Worm (Caenorhabditis elegans) whole organism, midembryonic: ENCODE data around the gene art-1.
"Not testable (repeated sequence)": the region's sequence is repeated elsewhere in the genome, so short reads cannot be mapped to it uniquely, and the experiment has no call there.

Experiments used
- T22C8.4 ChIP-seq: fragments of 200-800 bp; sonication (Bioruptor generic); IDR thresholded peaks from 2 replicates; pipeline ENCODE4 v1.3.6; 2022; ENCODE audit warnings: missing genetic modification characterization, missing compliant biosample characterization
- cog-1 ChIP-seq: sonication (generic microtip); optimal IDR thresholded peaks from 2 replicates; lab custom pipeline; 2016; ENCODE audit warnings: missing genetic modification characterization, missing compliant biosample characterization
- flt-1 ChIP-seq: fragments of 200-800 bp; sonication (Bioruptor generic); IDR thresholded peaks from 2 replicates; pipeline ENCODE4 v1.3.6; 2022; ENCODE audit warnings: missing genetic modification characterization, missing compliant biosample characterization
- klf-2 ChIP-seq: fragments of 200-800 bp; sonication (Bioruptor generic); conservative IDR thresholded peaks from 2 replicates; pipeline ENCODE4 v1.3.6; 2022; ENCODE audit warnings: missing genetic modification reagents, missing genetic modification characterization, missing compliant biosample characterization
- med-1 ChIP-seq: sonication (generic microtip); optimal IDR thresholded peaks from 2 replicates; lab custom pipeline; 2017; ENCODE audit warnings: missing genetic modification characterization, mild to moderate bottlenecking, missing compliant biosample characterization, antibody characterized with exemption, missing genetic modification reagents; ENCODE audit not compliant: insufficient read depth
- ref-1 ChIP-seq: fragments of 200-800 bp; sonication (Bioruptor generic); conservative IDR thresholded peaks from 2 replicates; pipeline ENCODE4 v1.3.6; 2022; ENCODE audit warnings: missing genetic modification reagents, missing genetic modification characterization, missing compliant biosample characterization
- tab-1 ChIP-seq: fragments of 200-800 bp; sonication (Bioruptor generic); IDR thresholded peaks from 2 replicates; pipeline ENCODE4 v1.3.6; 2022; ENCODE audit warnings: missing genetic modification characterization, missing compliant biosample characterization
- ztf-23 ChIP-seq: fragments of 200-800 bp; sonication (Bioruptor generic); IDR thresholded peaks from 2 replicates; pipeline ENCODE4 v1.3.6; 2022; ENCODE audit warnings: missing genetic modification reagents, missing genetic modification characterization, missing compliant biosample characterization
- ztf-29 ChIP-seq: fragments of 200-800 bp; sonication (Bioruptor generic); IDR thresholded peaks from 2 replicates; pipeline ENCODE4 v1.3.6; 2022; ENCODE audit warnings: missing genetic modification reagents, missing genetic modification characterization, missing compliant biosample characterization

Gene art-1

DNA sequence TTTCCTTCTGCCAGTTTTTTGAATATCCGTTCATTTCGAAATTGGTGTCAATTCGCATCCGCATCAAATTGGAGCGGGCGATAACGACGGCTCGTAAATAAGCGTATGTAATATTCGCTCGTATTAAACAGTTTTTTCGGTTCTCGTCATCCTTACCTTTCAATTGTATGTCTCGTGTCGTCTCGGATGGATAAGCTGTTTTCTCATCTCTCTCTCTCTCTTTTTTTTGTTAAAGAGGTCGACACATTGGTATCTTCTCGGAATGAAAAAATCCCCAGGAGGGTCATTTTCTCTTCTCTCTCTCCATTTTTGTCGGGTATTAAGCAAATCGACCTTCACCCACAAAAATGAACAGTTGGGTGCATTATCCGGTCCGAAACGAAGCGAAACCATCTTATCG, 6.9 kb upstream of the art-1 start:
- no peak for TF ChIP-seq cog-1 (tag; lab: Kevin White, UChicago)
- no peak for TF ChIP-seq T22C8.4 (GFP tag; lab: Robert Waterston, UW)
- TF ChIP-seq tab-1 (GFP tag; lab: Robert Waterston, UW), result no peak
- TF ChIP-seq klf-2 (GFP tag; lab: Robert Waterston, UW), result no peak

DNA sequence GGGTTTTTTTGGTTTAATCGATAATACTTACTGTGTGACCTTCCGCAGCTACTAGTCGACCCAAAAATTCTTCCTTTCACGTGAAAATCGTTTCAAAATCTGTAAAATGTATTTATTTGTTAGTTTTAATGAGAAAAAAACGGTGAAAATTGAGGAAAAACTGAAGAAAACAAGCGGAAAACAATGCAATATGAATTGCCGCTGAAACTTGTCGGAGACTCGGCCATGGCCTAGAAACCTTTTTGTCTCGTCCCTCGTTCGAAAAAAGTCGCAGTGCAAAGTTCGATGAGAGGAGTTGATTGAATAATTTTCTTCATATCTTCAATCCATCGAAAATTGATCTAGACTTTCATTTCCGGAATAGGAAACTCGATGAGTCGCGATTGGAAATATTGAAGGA, 5.7 kb upstream of the art-1 start, which contains the start of gene C15F1.8:
C15F1.8 (minus strand) TSS at position 101 of the 400 bp plus-strand sequence.
- not testable (repeated sequence) for TF ChIP-seq med-1; ztf-23 (GFP tag; lab: Robert Waterston, UW); ztf-29 (GFP tag; lab: Robert Waterston, UW)

DNA sequence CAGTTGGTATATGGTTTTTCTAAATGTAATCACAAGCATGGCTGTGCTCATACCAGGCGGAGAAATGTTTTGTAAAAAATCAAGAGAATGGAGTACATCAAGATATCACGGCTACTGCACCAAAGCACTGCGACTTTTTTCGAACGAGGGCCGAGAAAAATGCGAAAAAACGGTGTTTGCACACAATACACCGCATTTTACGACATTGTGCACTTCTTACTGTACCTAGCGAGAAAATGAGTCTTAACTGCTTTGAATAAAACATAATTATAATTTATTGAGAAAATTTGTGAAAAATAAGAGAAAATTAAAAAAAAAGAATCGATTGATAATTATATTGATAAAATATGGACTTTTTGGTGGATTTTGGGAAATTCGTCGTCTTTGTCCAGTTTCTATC, 3.7 kb upstream of the art-1 start:
- TF ChIP-seq ref-1 (GFP tag; lab: Robert Waterston, UW) (no peak), T22C8.4 (GFP tag; lab: Robert Waterston, UW) (no peak), tab-1 (GFP tag; lab: Robert Waterston, UW) (no peak), ztf-29 (GFP tag; lab: Robert Waterston, UW) (no peak), ztf-23 (GFP tag; lab: Robert Waterston, UW) (no peak), cog-1 (tag; lab: Kevin White, UChicago) (no peak), klf-2 (GFP tag; lab: Robert Waterston, UW) (no peak), flt-1 (GFP tag; lab: Robert Waterston, UW) (no peak), med-1 (no peak)

DNA sequence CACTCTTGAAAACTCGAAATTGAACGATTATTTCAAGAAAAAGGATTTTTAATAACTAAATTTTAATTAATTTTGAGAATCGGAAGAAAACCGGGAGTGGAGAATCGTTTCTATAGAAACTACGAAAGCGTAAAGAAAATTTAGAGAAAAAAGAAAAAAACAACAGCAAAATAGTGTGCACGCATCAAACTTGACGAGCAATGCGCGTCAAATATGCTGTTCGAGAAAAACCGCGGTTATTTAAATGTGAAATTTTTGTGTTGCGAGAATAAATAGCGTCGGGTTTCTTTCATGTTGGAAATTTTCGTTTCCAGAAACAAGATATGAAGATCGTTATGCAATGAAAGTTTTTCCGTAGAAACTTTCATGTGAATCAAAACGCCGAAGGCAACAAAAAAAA, 2.0 kb upstream of the art-1 start:
- TF ChIP-seq ztf-29 (GFP tag; lab: Robert Waterston, UW) (no peak), med-1 (no peak), tab-1 (GFP tag; lab: Robert Waterston, UW) (no peak), ztf-23 (GFP tag; lab: Robert Waterston, UW) (no peak), cog-1 (tag; lab: Kevin White, UChicago) (no peak), flt-1 (GFP tag; lab: Robert Waterston, UW) (no peak), T22C8.4 (GFP tag; lab: Robert Waterston, UW) (no peak), ref-1 (GFP tag; lab: Robert Waterston, UW) (no peak), klf-2 (GFP tag; lab: Robert Waterston, UW) (no peak)

DNA sequence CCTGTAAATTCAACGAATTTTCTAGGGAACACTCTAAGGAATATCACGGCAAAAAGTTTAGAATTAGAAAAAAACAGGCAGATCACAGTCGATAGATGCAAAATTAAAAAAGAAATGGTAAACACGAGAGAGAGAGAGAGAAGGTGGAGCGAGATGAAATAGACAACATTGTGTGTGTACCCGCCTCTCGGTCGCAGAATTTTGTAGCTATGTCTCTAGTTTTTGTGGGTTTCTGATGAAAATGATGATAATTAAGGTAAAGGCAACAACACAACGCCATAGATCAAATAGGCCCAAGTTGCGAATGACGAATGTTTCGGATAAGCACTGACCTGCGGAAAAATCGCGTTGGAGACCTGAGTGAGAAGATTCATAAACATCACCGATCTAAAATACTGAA, 1.5 kb upstream of the art-1 start, which contains the start of gene sod-1:
sod-1 (minus strand) TSS at position 387 of the 400 bp plus-strand sequence.
- no peak for TF ChIP-seq med-1
- TF ChIP-seq ref-1 (GFP tag; lab: Robert Waterston, UW), result no peak
- TF ChIP-seq ztf-23 (GFP tag; lab: Robert Waterston, UW), result no peak
- TF ChIP-seq ztf-29 (GFP tag; lab: Robert Waterston, UW), result no peak
- no peak for TF ChIP-seq klf-2 (GFP tag; lab: Robert Waterston, UW)
- TF ChIP-seq flt-1 (GFP tag; lab: Robert Waterston, UW), result no peak
- TF ChIP-seq cog-1 (tag; lab: Kevin White, UChicago), result no peak
- TF ChIP-seq tab-1 (GFP tag; lab: Robert Waterston, UW), result no peak
- TF ChIP-seq T22C8.4 (GFP tag; lab: Robert Waterston, UW), result no peak

DNA sequence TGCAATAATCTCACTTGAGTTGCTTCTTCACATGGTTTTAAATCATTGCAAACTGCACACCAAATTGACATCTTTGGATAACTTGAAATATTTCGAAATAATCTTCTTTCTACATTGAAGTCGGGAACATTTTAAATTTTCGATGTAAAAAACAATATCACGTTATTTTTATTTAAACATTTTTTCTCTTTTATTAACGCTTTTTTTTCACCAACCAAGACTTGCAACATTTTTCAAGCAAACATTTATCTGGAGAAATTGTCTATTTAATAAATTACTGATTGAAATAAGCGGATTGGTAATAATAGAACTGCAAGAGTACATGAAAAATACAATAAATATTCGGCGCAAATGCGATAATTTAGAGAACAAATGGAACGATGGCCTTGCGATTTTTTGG, 1.5 kb downstream of the art-1 start, which contains the start of gene C15F1.5:
C15F1.5 (minus strand) TSS at position 101 of the 400 bp plus-strand sequence.
- TF ChIP-seq flt-1 (GFP tag; lab: Robert Waterston, UW) (no peak), tab-1 (GFP tag; lab: Robert Waterston, UW) (no peak), ref-1 (GFP tag; lab: Robert Waterston, UW) (no peak), ztf-29 (GFP tag; lab: Robert Waterston, UW) (no peak), med-1 (no peak)

DNA sequence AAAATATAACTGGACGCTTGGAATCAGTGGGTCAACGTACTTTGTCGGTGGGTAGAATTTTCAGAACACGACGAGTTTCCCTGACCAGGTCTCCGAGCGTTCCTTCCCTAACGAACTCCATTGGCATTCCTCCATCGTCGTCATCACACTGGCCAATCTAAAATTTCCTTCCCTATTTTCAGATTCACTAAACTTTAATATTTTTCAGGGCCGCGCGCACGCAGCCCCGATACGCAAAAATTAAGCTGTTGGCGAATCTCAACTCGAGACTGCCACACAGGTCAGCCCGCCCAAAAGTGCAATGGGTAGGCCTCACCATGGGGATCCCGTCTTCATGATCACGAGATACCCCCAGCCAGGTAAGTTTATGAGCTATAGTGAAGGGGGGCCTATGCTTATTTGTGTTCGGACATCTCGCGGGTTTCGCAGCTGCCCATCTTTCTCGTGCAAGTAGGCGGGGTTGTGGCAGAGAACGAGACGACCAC, 3.8 kb downstream of the art-1 start:
- TF ChIP-seq ztf-29 (GFP tag; lab: Robert Waterston, UW) (no peak; the same call in 1 of the 2 replicates), flt-1 (GFP tag; lab: Robert Waterston, UW) (peak; percentile 68), ref-1 (GFP tag; lab: Robert Waterston, UW) (peak; percentile 4; the same call in 1 of the 2 replicates), med-1 (no peak), tab-1 (GFP tag; lab: Robert Waterston, UW) (no peak), ztf-23 (GFP tag; lab: Robert Waterston, UW) (no peak)

DNA sequence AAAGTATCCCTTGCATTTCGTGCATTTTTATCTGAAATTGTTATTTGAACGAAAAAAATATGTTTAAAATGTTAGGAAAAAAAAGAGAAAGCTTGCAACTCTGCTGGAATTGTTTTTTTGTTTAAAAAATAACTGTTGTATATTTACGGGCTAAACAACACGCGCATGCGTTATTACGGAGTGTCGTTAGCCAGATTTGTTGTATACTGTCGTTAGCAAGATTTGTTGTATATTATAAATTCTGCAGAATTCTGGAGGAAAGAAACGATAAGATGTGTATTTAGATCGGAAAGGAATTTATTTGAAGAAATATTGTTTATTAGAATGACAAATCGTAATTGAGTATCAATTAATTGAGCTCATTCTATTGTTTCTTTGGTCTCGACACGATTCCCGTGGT, 4.4 kb downstream of the art-1 start, which contains the start of gene eif-2Bgamma:
eif-2Bgamma (minus strand) TSS at position 31 of the 400 bp plus-strand sequence.
- TF ChIP-seq T22C8.4 (GFP tag; lab: Robert Waterston, UW) (no peak), cog-1 (tag; lab: Kevin White, UChicago) (no peak), ztf-23 (GFP tag; lab: Robert Waterston, UW) (no peak), ztf-29 (GFP tag; lab: Robert Waterston, UW) (no peak), med-1 (no peak), flt-1 (GFP tag; lab: Robert Waterston, UW) (no peak), klf-2 (GFP tag; lab: Robert Waterston, UW) (no peak), ref-1 (GFP tag; lab: Robert Waterston, UW) (no peak), tab-1 (GFP tag; lab: Robert Waterston, UW) (no peak)

DNA sequence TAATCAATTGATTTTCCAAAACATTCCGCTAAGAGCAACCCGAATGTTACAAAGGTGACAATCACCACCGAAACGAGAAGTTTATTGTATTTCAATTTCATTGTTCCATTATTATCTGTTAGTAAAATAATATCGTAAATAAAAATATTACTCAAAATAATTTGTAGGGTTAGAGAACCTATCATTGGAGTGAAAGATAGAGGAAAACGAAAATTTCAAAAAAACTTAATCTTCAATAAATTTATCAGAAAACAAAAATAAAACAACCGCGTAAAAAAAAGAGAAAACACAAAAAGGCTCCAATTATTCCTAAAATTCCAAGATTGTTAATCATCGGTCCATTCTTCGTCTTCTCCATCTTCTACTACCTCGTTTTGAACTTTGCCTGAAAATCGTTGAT, 6.5 kb downstream of the art-1 start, which contains the start of gene tra-2:
tra-2 (minus strand) TSS at position 101 of the 400 bp plus-strand sequence.
- TF ChIP-seq T22C8.4 (GFP tag; lab: Robert Waterston, UW), result no peak
- TF ChIP-seq med-1, result no peak
- TF ChIP-seq klf-2 (GFP tag; lab: Robert Waterston, UW), result no peak
- TF ChIP-seq ztf-29 (GFP tag; lab: Robert Waterston, UW), result no peak
- no peak for TF ChIP-seq ref-1 (GFP tag; lab: Robert Waterston, UW)
- no peak for TF ChIP-seq flt-1 (GFP tag; lab: Robert Waterston, UW)
- TF ChIP-seq tab-1 (GFP tag; lab: Robert Waterston, UW), result no peak
- no peak for TF ChIP-seq cog-1 (tag; lab: Kevin White, UChicago)
- no peak for TF ChIP-seq ztf-23 (GFP tag; lab: Robert Waterston, UW)
